Worm (Caenorhabditis elegans): ENCODE measurements around the gene ZK856.18.

ce11 chrV:10198386-10198785 is 12.6 kb upstream of the ZK856.18 start, which contains the start of gene ZK856.6:
- TF ChIP-seq cey-2 (tag; optimal IDR thresholded peaks at IDR 0.05; ENCODE audit: borderline replicate concordance, insufficient read depth) (no peak), lin-39 (tag; optimal IDR thresholded peaks at IDR 0.05) (no peak), daf-16 (GFP tag; optimal IDR thresholded peaks at IDR 0.05) (no peak), daf-16 (tag; optimal IDR thresholded peaks at IDR 0.05) (no peak), nhr-77 (tag; optimal IDR thresholded peaks at IDR 0.05) (no peak), mes-2 (tag; optimal IDR thresholded peaks at IDR 0.05; ENCODE audit: poor library complexity, severe bottlenecking) (no peak), lir-3 (tag; optimal IDR thresholded peaks at IDR 0.05) (no peak), lin-13 (GFP tag; optimal IDR thresholded peaks at IDR 0.05) (no peak), zip-11 (GFP tag; IDR thresholded peaks at IDR 0.05) (no peak), dmd-8 (GFP tag; IDR thresholded peaks at IDR 0.05) (no peak), Y105C5A.15 (GFP tag; IDR thresholded peaks at IDR 0.05) (no peak)

All from whole organism, L4 larva.